Worm (Caenorhabditis elegans): ENCODE measurements around the gene Y110A2AL.9.

Gene Y110A2AL.9

DNA sequence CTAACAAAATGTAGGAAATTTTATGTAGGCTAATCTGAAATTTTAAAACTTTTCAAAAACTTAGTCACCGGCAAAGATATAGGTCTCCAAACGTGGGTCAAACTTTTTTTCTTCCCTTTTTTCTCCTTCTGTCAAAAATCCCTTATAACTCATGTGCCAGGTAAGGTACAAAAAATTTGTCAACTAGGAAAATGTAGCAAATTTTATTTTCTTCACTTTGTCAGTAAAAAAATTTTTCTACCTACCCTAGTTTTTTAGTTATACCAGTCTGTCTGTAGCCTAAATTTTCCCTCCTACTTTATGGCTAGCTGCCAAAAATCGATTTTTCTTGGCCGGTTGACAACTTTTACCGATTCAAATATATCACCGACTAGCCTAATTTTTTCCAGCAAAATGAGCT lies 49.8 kb downstream of the Y110A2AL.9 start, which contains the start of gene set-13:
TSS of gene set-13 (plus strand) at position 301 of the 400 bp plus-strand sequence.
- no peak for TF ChIP-seq hlh-6 (tag; optimal IDR thresholded peaks at IDR 0.05)
- TF ChIP-seq sox-2 (GFP tag; IDR thresholded peaks at IDR 0.05) = no peak
- no peak for TF ChIP-seq pat-9 (tag; optimal IDR thresholded peaks at IDR 0.05)
- TF ChIP-seq ceh-24 (tag; optimal IDR thresholded peaks at IDR 0.05) = no peak
- no peak for TF ChIP-seq rnt-1 (tag; optimal IDR thresholded peaks at IDR 0.05)
- no peak for TF ChIP-seq npax-4 (tag; optimal IDR thresholded peaks at IDR 0.05)
- no peak for TF ChIP-seq ets-4 (tag; optimal IDR thresholded peaks at IDR 0.05)
- no peak for TF ChIP-seq pha-4 (tag; optimal IDR thresholded peaks at IDR 0.05)
- TF ChIP-seq F13H6.1 (tag; optimal IDR thresholded peaks at IDR 0.05) = no peak
- no peak for TF ChIP-seq elt-2 (tag; optimal IDR thresholded peaks at IDR 0.05)
- no peak for TF ChIP-seq nfya-1 (tag; optimal IDR thresholded peaks at IDR 0.05)
- TF ChIP-seq lin-11 (tag; optimal IDR thresholded peaks at IDR 0.05) = no peak
